Worm (Caenorhabditis elegans): Measurements from ENCODE around the gene str-182.

- no peak for TF ChIP-seq pros-1 (tag; optimal IDR thresholded peaks at IDR 0.05)
- no peak for TF ChIP-seq ama-1 (optimal IDR thresholded peaks at IDR 0.05)
- TF ChIP-seq sox-4 (tag; optimal IDR thresholded peaks at IDR 0.05) = no peak
Observed at ce11 chrV:10233330-10233729, at the start of gene str-182.

All from whole organism, late embryonic.